Worm (Caenorhabditis elegans) whole organism, L1 larva: ENCODE data around the gene tbce-1.

Experiments
- C34B4.2 ChIP-seq: sonication (generic microtip); optimal IDR thresholded peaks from 2 replicates; lab custom pipeline; 2017; ENCODE audit warnings: mild to moderate bottlenecking, missing genetic modification characterization, missing compliant biosample characterization
- egl-27 ChIP-seq, 2 experiments: fragments of 150-350 bp in 1 of 2; sonication (generic microtip); optimal IDR thresholded peaks; 3 replicates each; lab custom pipeline; 2017 to 2018; ENCODE audit warnings: missing biosample characterization in 2 of 2, missing genetic modification characterization in 2 of 2, missing genetic modification reagents in 2 of 2
- nhr-28 ChIP-seq: fragments of 150-350 bp; optimal IDR thresholded peaks from 2 replicates; lab custom pipeline; 2014; ENCODE audit warnings: missing biosample characterization, missing genetic modification characterization
- sup-37 ChIP-seq: fragments of 200-800 bp; sonication (Bioruptor generic); optimal IDR thresholded peaks from 2 replicates; lab custom pipeline; 2018; ENCODE audit warnings: mild to moderate bottlenecking, missing genetic modification characterization, missing compliant biosample characterization

DNA sequence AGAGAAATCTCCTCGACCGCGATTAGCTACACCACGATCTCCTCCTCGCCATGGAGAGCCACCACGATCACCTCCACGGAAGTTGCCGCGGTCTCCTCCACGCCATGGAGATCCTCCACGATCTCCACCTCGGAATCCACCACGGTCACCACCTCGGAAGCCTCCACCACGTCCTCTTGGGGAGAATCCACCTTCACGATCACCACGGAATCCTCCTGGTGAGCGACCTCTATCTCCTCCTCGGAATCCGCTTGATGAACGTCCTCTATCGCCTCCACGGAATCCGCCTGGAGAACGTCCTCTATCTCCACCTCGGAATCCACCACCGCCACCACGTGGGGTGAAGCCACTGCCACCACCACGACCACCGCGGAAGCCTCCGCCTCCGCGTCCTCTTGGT lies 5.4 kb upstream of the tbce-1 start:
- no peak for TF ChIP-seq sup-37 (GFP tag; lab: Kevin White, UChicago)
- no peak for TF ChIP-seq C34B4.2 (tag; lab: Kevin White, UChicago)
- no peak for TF ChIP-seq nhr-28
- TF ChIP-seq egl-27 (tag; optimal IDR thresholded peaks at IDR 0.05; lab: Kevin White, UChicago), result no peak
